Fruit fly (Drosophila melanogaster) whole organism, prepupa: ENCODE data around the gene snRNP-U1-C.
A peak's percentile ranks its signal among the peaks of the same experiment; 100 is the strongest.

Experiments
- CG16779 ChIP-seq: fragments of 200-800 bp; sonication (Bioruptor generic); optimal IDR thresholded peaks from 3 replicates; lab custom pipeline; 2017; ENCODE audit warnings: missing biosample characterization, mild to moderate bottlenecking, missing genetic modification characterization
- CG6854 ChIP-seq: fragments of 200-800 bp; sonication (Bioruptor generic); optimal IDR thresholded peaks from 2 replicates; lab custom pipeline; 2017; ENCODE audit warnings: missing biosample characterization, mild to moderate bottlenecking, missing genetic modification characterization
- CG8119 ChIP-seq: fragments of 200-800 bp; sonication (Bioruptor generic); IDR thresholded peaks from 3 replicates; pipeline ENCODE4 v1.3.6; 2022; ENCODE audit warnings: missing biosample characterization, missing genetic modification characterization
- CG8632 ChIP-seq: fragments of 200-800 bp; sonication (Bioruptor generic); optimal IDR thresholded peaks from 3 replicates; lab custom pipeline; 2016; ENCODE audit warnings: missing biosample characterization, missing genetic modification characterization
- OdsH ChIP-seq: fragments of 200-800 bp; sonication (Bioruptor generic); optimal IDR thresholded peaks from 3 replicates; lab custom pipeline; 2016; ENCODE audit warnings: missing biosample characterization, missing genetic modification characterization
- Sox15 ChIP-seq: fragments of 200-800 bp; sonication (Bioruptor generic); optimal IDR thresholded peaks from 3 replicates; lab custom pipeline; 2016; ENCODE audit warnings: missing biosample characterization, missing genetic modification characterization
- net ChIP-seq: fragments of 200-800 bp; sonication (Bioruptor generic); optimal IDR thresholded peaks from 3 replicates; lab custom pipeline; 2016; ENCODE audit warnings: missing biosample characterization, missing genetic modification characterization
- topi ChIP-seq: fragments of 200-800 bp; sonication (Bioruptor generic); optimal IDR thresholded peaks from 3 replicates; lab custom pipeline; 2016; ENCODE audit warnings: missing biosample characterization, missing genetic modification characterization

- TF ChIP-seq Sox15 (no peak), CG16779 (peak; percentile 34), CG6854 (GFP tag; lab: Kevin White, UChicago) (no peak), CG8632 (GFP tag; lab: Kevin White, UChicago) (no peak), topi (GFP tag; lab: Kevin White, UChicago) (no peak), CG8119 (peak; percentile 48; the same call in 1 of the 3 replicates), net (no peak), OdsH (GFP tag; lab: Kevin White, UChicago) (no peak)
These were observed 2.5 kb downstream of the snRNP-U1-C start, which contains the start of the genes dnk and Smu1 for dm6 chr3R:18980863-18981536.
